Fruit fly (Drosophila melanogaster) whole organism, pupa: ENCODE results near the gene CG14515.

Experiments used
- CG13204 ChIP-seq: fragments of 200-800 bp; sonication (Bioruptor generic); optimal IDR thresholded peaks from 2 replicates; lab custom pipeline; 2018; ENCODE audit warnings: missing biosample characterization, mild to moderate bottlenecking, missing genetic modification characterization, moderate library complexity
- CG14655 ChIP-seq: fragments of 200-800 bp; sonication (Bioruptor generic); optimal IDR thresholded peaks from 3 replicates; lab custom pipeline; 2017; ENCODE audit warnings: mild to moderate bottlenecking, missing biosample characterization, missing genetic modification reagents, missing genetic modification characterization
- CG15710 ChIP-seq: fragments of 200-800 bp; sonication (Bioruptor generic); optimal IDR thresholded peaks from 2 replicates; lab custom pipeline; 2018; ENCODE audit warnings: missing biosample characterization, mild to moderate bottlenecking, missing genetic modification characterization, moderate library complexity
- CG34367 ChIP-seq: fragments of 200-800 bp; sonication (Bioruptor generic); optimal IDR thresholded peaks from 2 replicates; lab custom pipeline; 2018; ENCODE audit warnings: missing biosample characterization, mild to moderate bottlenecking, missing genetic modification characterization
- CG8159 ChIP-seq: fragments of 200-800 bp; sonication (Bioruptor generic); optimal IDR thresholded peaks from 3 replicates; lab custom pipeline; 2018; ENCODE audit warnings: missing biosample characterization, mild to moderate bottlenecking, missing genetic modification characterization, moderate library complexity
- D1 ChIP-seq: fragments of 200-800 bp; sonication (Bioruptor generic); optimal IDR thresholded peaks from 2 replicates; lab custom pipeline; 2018; ENCODE audit warnings: missing biosample characterization, mild to moderate bottlenecking, missing genetic modification characterization, moderate library complexity
- EcR ChIP-seq: fragments of 200-800 bp; sonication (Bioruptor generic); optimal IDR thresholded peaks from 3 replicates; lab custom pipeline; 2019; ENCODE audit warnings: missing biosample characterization, missing genetic modification characterization, mild to moderate bottlenecking, moderate library complexity, missing genetic modification reagents
- Ets98B ChIP-seq: fragments of 200-800 bp; sonication (Bioruptor generic); IDR thresholded peaks from 2 replicates; pipeline ENCODE4 v1.3.6; 2022; ENCODE audit warnings: missing biosample characterization, missing genetic modification characterization
- Pif1A ChIP-seq: fragments of 200-800 bp; sonication (Bioruptor generic); optimal IDR thresholded peaks from 3 replicates; lab custom pipeline; 2016; ENCODE audit warnings: missing biosample characterization, missing genetic modification characterization
- fd96Ca ChIP-seq: fragments of 200-800 bp; sonication (Bioruptor generic); IDR thresholded peaks from 3 replicates; pipeline ENCODE4 v1.3.6; 2022; ENCODE audit warnings: missing biosample characterization, missing genetic modification characterization
- rn ChIP-seq: fragments of 200-800 bp; sonication (Bioruptor generic); IDR thresholded peaks from 2 replicates; pipeline ENCODE4 v1.3.6; 2022; ENCODE audit warnings: missing biosample characterization, missing genetic modification characterization

DNA sequence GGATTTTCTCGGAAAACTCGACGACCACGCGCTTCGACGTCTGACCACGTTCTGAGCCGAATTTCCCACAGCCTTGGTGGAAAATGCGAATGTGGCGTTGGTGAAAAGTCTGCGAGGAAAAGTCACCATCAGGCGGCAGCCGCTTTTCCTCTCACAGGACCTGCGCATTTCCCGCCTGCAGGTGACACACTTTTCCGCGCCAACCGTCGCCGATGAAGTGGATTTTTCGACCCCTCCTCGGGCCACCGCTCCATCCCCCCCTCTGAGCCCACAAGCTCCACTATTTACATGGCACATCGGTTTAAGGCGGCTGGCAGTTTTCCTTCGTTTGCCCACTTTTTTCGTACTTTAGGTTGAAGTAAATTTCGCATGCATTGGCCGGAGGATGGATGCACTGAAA, 2.4 kb upstream of the CG14515 start, which contains the start of gene jus:
- no peak for TF ChIP-seq CG14655
- TF ChIP-seq fd96Ca (GFP tag; lab: Robert Waterston, UW), result no peak
- no peak for TF ChIP-seq CG15710 (tag; lab: Kevin White, UChicago)
- TF ChIP-seq Ets98B (GFP tag; lab: Robert Waterston, UW), result no peak
- no peak for TF ChIP-seq CG34367 (tag; lab: Kevin White, UChicago)
- TF ChIP-seq Pif1A (GFP tag; lab: Kevin White, UChicago), result no peak
- no peak for TF ChIP-seq EcR (GFP tag; lab: Kevin White, UChicago)
- TF ChIP-seq CG13204, result no peak
- no peak for TF ChIP-seq CG8159 (tag; lab: Kevin White, UChicago)
- no peak for TF ChIP-seq D1 (tag; lab: Kevin White, UChicago)
- TF ChIP-seq rn (GFP tag; lab: Robert Waterston, UW), result no peak
